Worm (Caenorhabditis elegans) whole organism, L4 larva: ENCODE data around the gene rme-6.

Experiments
- ceh-82 ChIP-seq: sonication (generic microtip); optimal IDR thresholded peaks from 2 replicates; lab custom pipeline; 2017; ENCODE audit warnings: missing biosample characterization, missing genetic modification characterization
- daf-12 ChIP-seq: fragments of 150-350 bp; optimal IDR thresholded peaks from 2 replicates; lab custom pipeline; 2014; ENCODE audit warnings: missing biosample characterization, missing genetic modification reagents, missing genetic modification characterization
- nhr-10 ChIP-seq: fragments of 150-350 bp; optimal IDR thresholded peaks from 2 replicates; lab custom pipeline; 2014; ENCODE audit warnings: missing biosample characterization, missing genetic modification characterization
- nhr-77 ChIP-seq: fragments of 150-350 bp; optimal IDR thresholded peaks from 2 replicates; lab custom pipeline; 2014; ENCODE audit warnings: missing biosample characterization, missing genetic modification characterization
- pha-4 ChIP-seq, 2 experiments: fragments of 150-350 bp in 1 of 2; fragments of 200-800 bp in 1 of 2; sonication (Bioruptor generic) in 1 of 2; IDR thresholded peaks in 1 of 2; optimal IDR thresholded peaks in 1 of 2; 2 replicates each; pipeline versions ENCODE4 v1.3.6 to Lab custom; 2014 to 2022; ENCODE audit warnings: missing genetic modification characterization in 2 of 2, missing genetic modification reagents in 2 of 2, missing biosample characterization in 1 of 2, missing compliant biosample characterization in 1 of 2
- zag-1 ChIP-seq: fragments of 150-350 bp; optimal IDR thresholded peaks from 2 replicates; lab custom pipeline; 2014; ENCODE audit warnings: missing biosample characterization, missing genetic modification characterization
- zfp-2 ChIP-seq: sonication (generic microtip); optimal IDR thresholded peaks from 2 replicates; lab custom pipeline; 2016; ENCODE audit warnings: mild to moderate bottlenecking, missing genetic modification characterization, missing compliant biosample characterization

DNA sequence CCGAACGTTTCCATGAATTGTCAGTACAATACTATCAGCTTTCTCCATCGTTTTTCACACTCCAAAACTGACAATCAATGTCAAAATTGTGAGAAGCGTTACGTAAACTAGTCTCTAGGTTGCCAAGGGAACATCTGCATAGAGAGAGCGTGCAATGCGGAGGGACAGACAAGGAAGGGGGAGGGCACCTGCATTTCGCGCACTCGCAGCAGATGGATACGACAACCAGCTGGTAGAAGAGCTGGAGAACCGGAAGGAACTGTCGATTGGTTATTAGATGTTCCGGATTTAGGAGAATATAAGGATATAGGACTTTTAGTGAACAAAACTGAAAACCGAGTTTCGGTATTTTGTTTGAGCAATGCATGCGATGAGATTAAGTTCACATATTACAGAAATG is 28.0 kb upstream of the rme-6 start, which contains the start of gene mksr-1:
- TF ChIP-seq zfp-2 (tag; lab: Kevin White, UChicago) (no peak), pha-4 (GFP tag; IDR thresholded peaks at IDR 0.05; lab: Robert Waterston, UW) (no peak), pha-4 (tag; optimal IDR thresholded peaks at IDR 0.05; lab: Kevin White, UChicago) (no peak), nhr-77 (no peak), zag-1 (tag; lab: Kevin White, UChicago) (no peak), daf-12 (tag; lab: Kevin White, UChicago) (no peak), ceh-82 (no peak), nhr-10 (tag; lab: Kevin White, UChicago) (no peak)
